Fruit fly (Drosophila melanogaster): ENCODE results near the gene rtp.

Gene rtp

dm6 chr3R:5207277-5208114 lies 29.6 kb downstream of the rtp start:
- TF ChIP-seq eve (GFP tag; optimal IDR thresholded peaks at IDR 0.05) (peak in 1 of 2 experiments; percentile 11), ash1 (GFP tag; optimal IDR thresholded peaks at IDR 0.05) (no peak), CG11504 (tag; optimal IDR thresholded peaks at IDR 0.05) (no peak), grn (GFP tag; optimal IDR thresholded peaks at IDR 0.05) (peak; percentile 98), CG2875 (GFP tag; optimal IDR thresholded peaks at IDR 0.05) (no peak), Fer1 (GFP tag; optimal IDR thresholded peaks at IDR 0.05) (peak; percentile 9), sqz (GFP tag; optimal IDR thresholded peaks at IDR 0.05) (no peak), CG8290 (GFP tag; optimal IDR thresholded peaks at IDR 0.05) (peak; percentile 8), CG8290 (tag; optimal IDR thresholded peaks at IDR 0.05) (peak in 1 of 2 experiments; percentile 43), CG2678 (tag; optimal IDR thresholded peaks at IDR 0.05) (peak; percentile 1), CG42726 (GFP tag; IDR thresholded peaks at IDR 0.05; ENCODE audit: partially characterized antibody) (no peak), otp (GFP tag; IDR thresholded peaks at IDR 0.05) (0 out of 3 replicates have a peak, but pooled peaks have one; percentile 13), CG1024 (GFP tag; IDR thresholded peaks at IDR 0.05) (no peak), CG12744 (GFP tag; optimal IDR thresholded peaks at IDR 0.05) (no peak), CG31388 (GFP tag; optimal IDR thresholded peaks at IDR 0.05) (no peak), chm (GFP tag; IDR thresholded peaks at IDR 0.05) (peak; percentile 13; the same call in 1 of the 2 replicates), Vsx1 (GFP tag; optimal IDR thresholded peaks at IDR 0.05) (no peak), Aef1 (GFP tag; IDR thresholded peaks at IDR 0.05) (no peak), gsb-n (tag; optimal IDR thresholded peaks at IDR 0.05) (peak; percentile 28), fu2 (GFP tag; optimal IDR thresholded peaks at IDR 0.05) (no peak), Scr (GFP tag; IDR thresholded peaks at IDR 0.05; ENCODE audit: partially characterized antibody) (no peak), pzg (GFP tag; optimal IDR thresholded peaks at IDR 0.05) (no peak), sd (tag; optimal IDR thresholded peaks at IDR 0.05) (peak; percentile 82), sens (GFP tag) (peak; percentile 68), tup (GFP tag; optimal IDR thresholded peaks at IDR 0.05) (no peak), Awh (GFP tag; IDR thresholded peaks at IDR 0.05) (peak; percentile 67; the same call in 1 of the 2 replicates), bowl (GFP tag; IDR thresholded peaks at IDR 0.05) (no peak), Jarid2 (GFP tag; optimal IDR thresholded peaks at IDR 0.05) (no peak), chinmo (GFP tag; IDR thresholded peaks at IDR 0.05; ENCODE audit: partially characterized antibody) (0 out of 4 replicates have a peak, but pooled peaks have one; percentile 59), seq (GFP tag; IDR thresholded peaks at IDR 0.05) (no peak), row (GFP tag; IDR thresholded peaks at IDR 0.05) (no peak), CG18599 (GFP tag; optimal IDR thresholded peaks at IDR 0.05) (peak; percentile 1), Hsf (GFP tag; optimal IDR thresholded peaks at IDR 0.05) (no peak), kni (GFP tag; optimal IDR thresholded peaks at IDR 0.05) (peak; percentile 34), Pdp1 (GFP tag; optimal IDR thresholded peaks at IDR 0.05) (no peak), Mad (GFP tag; optimal IDR thresholded peaks at IDR 0.05) (no peak), ATbp (GFP tag; optimal IDR thresholded peaks at IDR 0.05) (peak; percentile 38), CG32532 (GFP tag; IDR thresholded peaks at IDR 0.05) (0 out of 2 replicates have a peak, but pooled peaks have one; percentile 10), CG12071 (GFP tag; optimal IDR thresholded peaks at IDR 0.05) (peak; percentile 37), Elba2 (GFP tag; optimal IDR thresholded peaks at IDR 0.05) (no peak), CG12769 (tag; optimal IDR thresholded peaks at IDR 0.05) (peak; percentile 18), zen2 (GFP tag; IDR thresholded peaks at IDR 0.05; ENCODE audit: partially characterized antibody) (no peak), gce (GFP tag; IDR thresholded peaks at IDR 0.05) (no peak), CG6683 (GFP tag; optimal IDR thresholded peaks at IDR 0.05) (no peak), Xbp1 (GFP tag; optimal IDR thresholded peaks at IDR 0.05) (no peak), NC2β (GFP tag; optimal IDR thresholded peaks at IDR 0.05) (no peak), cato (GFP tag; optimal IDR thresholded peaks at IDR 0.05; ENCODE audit: borderline replicate concordance) (no peak), zen (tag; optimal IDR thresholded peaks at IDR 0.05) (peak; percentile 36)
